ENCODE assay signal across 3 fruit fly cellular contexts in the genomic region with DNA sequence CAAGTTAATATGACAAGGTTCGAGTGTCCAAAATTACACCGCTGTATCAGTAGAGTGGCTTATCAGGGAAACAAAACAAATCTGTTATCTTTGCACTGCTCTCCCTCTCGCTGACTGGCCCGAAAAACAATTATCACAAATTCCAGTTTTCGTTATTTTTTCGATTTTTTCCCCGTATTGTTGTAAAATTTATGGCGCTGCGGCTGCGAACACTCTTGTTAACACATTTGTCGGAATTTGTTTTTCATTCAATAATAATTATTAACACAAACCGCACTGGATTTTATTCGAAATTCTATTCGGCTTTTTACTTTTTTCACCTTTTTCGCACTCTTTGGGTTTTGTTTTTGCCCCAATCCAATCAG.
TF ChIP-seq lines count a peak whose summit lies in the region.

No protein-coding gene starts in this region.

- no peak for TF ChIP-seq CTCF in whole organism, embryonic (GFP tag; optimal IDR thresholded peaks at IDR 0.05; lab: Kevin White, UChicago)

TF ChIP-seq in whole organism, adult, 20 proteins besides CTCF, POLR2A, EP300 and RAD21:
- TF ChIP-seq kay (GFP tag; lab: Kevin White, UChicago; ENCODE audit: borderline replicate concordance): peak; percentile 88
- TF ChIP-seq cic (GFP tag; optimal IDR thresholded peaks at IDR 0.05; lab: Kevin White, UChicago): no peak
TF ChIP-seq in whole organism, adult: peak in this region for 1.

TF ChIP-seq in whole organism, embryonic, 481 proteins besides CTCF, POLR2A, EP300 and RAD21:
- TF ChIP-seq Eip74EF (GFP tag; optimal IDR thresholded peaks at IDR 0.05; lab: Kevin White, UChicago) (no peak), exex (tag; optimal IDR thresholded peaks at IDR 0.05; lab: Kevin White, UChicago) (peak; percentile 31), sd (tag; optimal IDR thresholded peaks at IDR 0.05; lab: Kevin White, UChicago) (peak; percentile 68), dysf (GFP tag; IDR thresholded peaks at IDR 0.05; lab: Robert Waterston, UW) (no peak), CG18262 (tag; optimal IDR thresholded peaks at IDR 0.05; lab: Kevin White, UChicago) (no peak)

TF ChIP-seq in whole organism, wandering third instar larva, 38 proteins besides CTCF, POLR2A, EP300 and RAD21:
- TF ChIP-seq ey (GFP tag; optimal IDR thresholded peaks at IDR 0.05; lab: Kevin White, UChicago) (no peak), Rel (GFP tag; optimal IDR thresholded peaks at IDR 0.05; lab: Kevin White, UChicago) (no peak), Rel (tag; optimal IDR thresholded peaks at IDR 0.05; lab: Kevin White, UChicago) (peak; percentile 51)
